Worm (Caenorhabditis elegans): Measurements from ENCODE around the gene ceh-75.

DNA sequence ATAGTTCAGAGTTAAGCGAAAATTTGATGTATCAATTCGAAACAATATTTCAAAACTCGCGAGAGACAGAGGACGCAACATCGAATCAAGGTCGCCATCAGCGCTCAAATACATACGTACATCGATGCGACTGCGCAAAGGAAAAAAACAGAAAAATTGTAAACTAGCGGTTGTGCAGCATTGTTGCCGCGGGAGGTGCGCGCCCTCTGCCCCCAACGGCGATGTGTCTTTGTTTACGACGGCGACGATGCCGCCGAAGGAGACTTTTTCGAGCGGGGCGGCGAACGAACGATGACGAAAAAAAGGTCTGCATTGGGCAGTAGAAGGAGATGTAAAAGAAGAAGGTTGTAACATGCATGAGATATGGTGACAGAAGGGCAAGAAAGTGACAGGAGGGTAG, 41.8 kb downstream of the ceh-75 start:
- TF ChIP-seq jun-1 (tag; optimal IDR thresholded peaks at IDR 0.05): no peak
- TF ChIP-seq skn-1 (tag; optimal IDR thresholded peaks at IDR 0.05): no peak

Data from whole organism, L1 larva.